Fruit fly (Drosophila melanogaster) whole organism, embryonic: ENCODE data around the gene sunn.

Experiments used
- ATbp ChIP-seq: fragments of 200-800 bp; sonication (Bioruptor generic); optimal IDR thresholded peaks from 2 replicates; lab custom pipeline; 2017; ENCODE audit warnings: missing biosample characterization, mild to moderate bottlenecking, missing genetic modification characterization, missing genetic modification reagents
- Atf3 ChIP-seq: fragments of 200-800 bp; sonication (Bioruptor generic); optimal IDR thresholded peaks from 3 replicates; lab custom pipeline; 2016; ENCODE audit warnings: missing biosample characterization, missing genetic modification characterization
- BEAF-32 ChIP-seq: fragments of 200-800 bp; sonication (Bioruptor generic); optimal IDR thresholded peaks from 3 replicates; lab custom pipeline; 2017; ENCODE audit warnings: missing biosample characterization, missing genetic modification characterization, mild to moderate bottlenecking, moderate library complexity, missing genetic modification reagents
- C15 ChIP-seq: fragments of 200-800 bp; sonication (Bioruptor generic); IDR thresholded peaks from 3 replicates; pipeline ENCODE4 v1.3.6; 2022; ENCODE audit warnings: missing biosample characterization, missing genetic modification characterization
- CG10147 ChIP-seq: fragments of 200-800 bp; sonication (Bioruptor generic); optimal IDR thresholded peaks from 2 replicates; lab custom pipeline; 2019; ENCODE audit warnings: missing biosample characterization, mild to moderate bottlenecking, missing genetic modification characterization, moderate library complexity
- CG1024 ChIP-seq: fragments of 200-800 bp; sonication (Bioruptor generic); IDR thresholded peaks from 2 replicates; pipeline ENCODE4 v1.3.6; 2022; ENCODE audit warnings: missing biosample characterization, missing genetic modification characterization
- CG10321 ChIP-seq: fragments of 200-800 bp; sonication (Bioruptor generic); IDR thresholded peaks from 2 replicates; pipeline ENCODE4 v1.3.6; 2022; ENCODE audit warnings: missing biosample characterization, missing genetic modification characterization
- CG10543 ChIP-seq: fragments of 200-800 bp; sonication (Bioruptor generic); optimal IDR thresholded peaks from 3 replicates; lab custom pipeline; 2017; ENCODE audit warnings: missing biosample characterization, mild to moderate bottlenecking, missing genetic modification characterization, moderate library complexity
- CG10959 ChIP-seq: fragments of 200-800 bp; sonication (Bioruptor generic); IDR thresholded peaks from 2 replicates; pipeline ENCODE4 v1.3.6; 2022; ENCODE audit warnings: missing biosample characterization, missing genetic modification characterization
- CG12391 ChIP-seq: fragments of 200-800 bp; sonication (Bioruptor generic); optimal IDR thresholded peaks from 3 replicates; lab custom pipeline; 2018; ENCODE audit warnings: missing biosample characterization, mild to moderate bottlenecking, missing genetic modification characterization, moderate library complexity
- CG13287 ChIP-seq: fragments of 200-800 bp; sonication (Bioruptor generic); IDR thresholded peaks from 2 replicates; pipeline ENCODE4 v1.3.6; 2022; ENCODE audit warnings: missing biosample characterization, missing genetic modification characterization; ENCODE audit not compliant: partially characterized antibody
- CG16779 ChIP-seq: fragments of 200-800 bp; sonication (Bioruptor generic); IDR thresholded peaks from 2 replicates; pipeline ENCODE4 v1.3.6; 2022; ENCODE audit warnings: missing biosample characterization, missing genetic modification characterization
- CG17186 ChIP-seq: fragments of 200-800 bp; sonication (Bioruptor generic); optimal IDR thresholded peaks from 3 replicates; lab custom pipeline; 2017; ENCODE audit warnings: missing biosample characterization, missing genetic modification reagents, missing genetic modification characterization
- CG17359 ChIP-seq: fragments of 200-800 bp; sonication (Bioruptor generic); optimal IDR thresholded peaks from 3 replicates; lab custom pipeline; 2018; ENCODE audit warnings: missing biosample characterization, mild to moderate bottlenecking, missing genetic modification characterization, moderate library complexity
- CG17361 ChIP-seq: fragments of 200-800 bp; sonication (Bioruptor generic); IDR thresholded peaks from 3 replicates; pipeline ENCODE4 v1.3.6; 2022; ENCODE audit warnings: missing biosample characterization, missing genetic modification characterization
- CG17612 ChIP-seq: fragments of 200-800 bp; sonication (Bioruptor generic); IDR thresholded peaks from 2 replicates; pipeline ENCODE4 v1.3.6; 2022; ENCODE audit warnings: missing biosample characterization, missing genetic modification characterization
- CG18011 ChIP-seq: fragments of 200-800 bp; sonication (Bioruptor generic); optimal IDR thresholded peaks from 2 replicates; lab custom pipeline; 2017; ENCODE audit warnings: missing biosample characterization, missing genetic modification characterization, mild to moderate bottlenecking, moderate library complexity, missing genotype
- CG2678 ChIP-seq: fragments of 200-800 bp; sonication (Bioruptor generic); optimal IDR thresholded peaks from 3 replicates; lab custom pipeline; 2019; ENCODE audit warnings: missing biosample characterization, mild to moderate bottlenecking, missing genetic modification characterization, moderate library complexity
- CG2889 ChIP-seq: fragments of 200-800 bp; sonication (Bioruptor generic); IDR thresholded peaks from 3 replicates; pipeline ENCODE4 v1.3.6; 2022; ENCODE audit warnings: missing biosample characterization, missing genetic modification characterization
- CG5180 ChIP-seq: fragments of 200-800 bp; sonication (Bioruptor generic); optimal IDR thresholded peaks from 3 replicates; lab custom pipeline; 2017; ENCODE audit warnings: missing biosample characterization, missing genetic modification characterization, mild to moderate bottlenecking, moderate library complexity, missing genetic modification reagents
- CTCF ChIP-seq: fragments of 200-800 bp; sonication (Bioruptor generic); optimal IDR thresholded peaks from 2 replicates; lab custom pipeline; 2017; ENCODE audit warnings: missing biosample characterization, mild to moderate bottlenecking, missing genetic modification characterization, moderate library complexity
- Chrac-16 ChIP-seq: fragments of 200-800 bp; sonication (Bioruptor generic); optimal IDR thresholded peaks from 3 replicates; lab custom pipeline; 2016; ENCODE audit warnings: missing biosample characterization, missing genetic modification characterization
- ERR ChIP-seq: fragments of 200-800 bp; sonication (Bioruptor generic); optimal IDR thresholded peaks from 2 replicates; lab custom pipeline; 2016; ENCODE audit warnings: missing biosample characterization, missing genetic modification characterization
- Hr3 ChIP-seq: fragments of 200-800 bp; sonication (Bioruptor generic); optimal IDR thresholded peaks from 3 replicates; lab custom pipeline; 2016; ENCODE audit warnings: missing biosample characterization, missing genetic modification characterization
- Med ChIP-seq: fragments of 200-800 bp; sonication (Bioruptor generic); peaks from one replicate; lab custom pipeline; 2016; ENCODE audit warnings: missing biosample characterization, missing genetic modification characterization, mild to moderate bottlenecking, inconsistent platforms, moderate library complexity
- Myb ChIP-seq: fragments of 200-800 bp; sonication (Bioruptor generic); optimal IDR thresholded peaks from 2 replicates; lab custom pipeline; 2016; ENCODE audit warnings: missing biosample characterization, missing genetic modification characterization
- NC2α ChIP-seq: fragments of 200-800 bp; sonication (Bioruptor generic); optimal IDR thresholded peaks from 2 replicates; lab custom pipeline; 2016; ENCODE audit warnings: missing biosample characterization, missing genetic modification characterization
- NK7.1 ChIP-seq: fragments of 200-800 bp; sonication (Bioruptor generic); optimal IDR thresholded peaks from 3 replicates; lab custom pipeline; 2016; ENCODE audit warnings: missing biosample characterization, missing genetic modification characterization
- Neu2 ChIP-seq: fragments of 200-800 bp; sonication (Bioruptor generic); optimal IDR thresholded peaks from 3 replicates; lab custom pipeline; 2016; ENCODE audit warnings: missing biosample characterization, missing genetic modification characterization, borderline replicate concordance
- Rx ChIP-seq: fragments of 200-800 bp; sonication (Bioruptor generic); IDR thresholded peaks from 2 replicates; pipeline ENCODE4 v1.3.6; 2022; ENCODE audit warnings: missing biosample characterization, missing genetic modification characterization
- Scr ChIP-seq: fragments of 200-800 bp; sonication (Bioruptor generic); IDR thresholded peaks from 2 replicates; pipeline ENCODE4 v1.3.6; 2022; ENCODE audit warnings: missing biosample characterization, missing genetic modification characterization; ENCODE audit not compliant: partially characterized antibody
- Sox102F ChIP-seq: fragments of 200-800 bp; sonication (Bioruptor generic); optimal IDR thresholded peaks from 2 replicates; lab custom pipeline; 2018; ENCODE audit warnings: missing biosample characterization, mild to moderate bottlenecking, missing genetic modification characterization, moderate library complexity
- Xbp1 ChIP-seq: fragments of 200-800 bp; sonication (Bioruptor generic); optimal IDR thresholded peaks from 3 replicates; lab custom pipeline; 2016; ENCODE audit warnings: missing biosample characterization, mild to moderate bottlenecking, missing genetic modification characterization
- croc ChIP-seq: fragments of 200-800 bp; sonication (Bioruptor generic); conservative IDR thresholded peaks from 3 replicates; pipeline ENCODE4 v1.3.6; 2022; ENCODE audit warnings: missing biosample characterization, missing genetic modification characterization
- crp ChIP-seq, 2 experiments: fragments of 200-800 bp; sonication (Bioruptor generic); optimal IDR thresholded peaks; 2 replicates in 1 of 2; 3 replicates in 1 of 2; lab custom pipeline; 2017; ENCODE audit warnings: missing biosample characterization in 2 of 2, missing genetic modification characterization in 2 of 2, mild to moderate bottlenecking in 1 of 2, moderate library complexity in 1 of 2
- hth ChIP-seq: fragments of >200 bp; optimal IDR thresholded peaks from 2 replicates; lab custom pipeline; 2017; ENCODE audit warnings: inconsistent platforms
- insv ChIP-seq, 2 experiments: fragments of 200-800 bp; sonication (Bioruptor generic); optimal IDR thresholded peaks; 3 replicates each; lab custom pipeline; 2016 to 2018; ENCODE audit warnings: missing biosample characterization in 2 of 2, missing genetic modification characterization in 2 of 2
- inv ChIP-seq: fragments of 200-800 bp; sonication (Bioruptor generic); IDR thresholded peaks from 2 replicates; pipeline ENCODE4 v1.3.6; 2022; ENCODE audit warnings: missing biosample characterization, missing genetic modification characterization; ENCODE audit not compliant: partially characterized antibody
- lola ChIP-seq, 3 experiments: fragments of >200 bp in 2 of 3; fragments of 200-800 bp in 1 of 3; sonication (Bioruptor generic) in 1 of 3; optimal IDR thresholded peaks; 2 replicates each; lab custom pipeline; 2017 to 2019; ENCODE audit warnings: missing biosample characterization in 3 of 3, missing genetic modification characterization in 3 of 3, mild to moderate bottlenecking in 1 of 3, moderate library complexity in 1 of 3
- pho ChIP-seq: fragments of 200-800 bp; sonication (Bioruptor generic); optimal IDR thresholded peaks from 2 replicates; lab custom pipeline; 2016; ENCODE audit warnings: missing biosample characterization, missing genetic modification characterization
- pita ChIP-seq: fragments of 200-800 bp; sonication (Bioruptor generic); optimal IDR thresholded peaks from 2 replicates; lab custom pipeline; 2017; ENCODE audit warnings: missing biosample characterization, mild to moderate bottlenecking, missing genetic modification characterization
- salm ChIP-seq: fragments of 200-800 bp; sonication (Bioruptor generic); optimal IDR thresholded peaks from 2 replicates; lab custom pipeline; 2018; ENCODE audit warnings: missing biosample characterization, mild to moderate bottlenecking, missing genetic modification characterization
- sens-2 ChIP-seq: fragments of 200-800 bp; sonication (Bioruptor generic); IDR thresholded peaks from 2 replicates; pipeline ENCODE4 v1.3.6; 2022; ENCODE audit warnings: missing biosample characterization, missing genetic modification characterization
- sisA ChIP-seq: fragments of 200-800 bp; sonication (Bioruptor generic); IDR thresholded peaks from 2 replicates; pipeline ENCODE4 v1.3.6; 2022; ENCODE audit warnings: missing biosample characterization, missing genetic modification characterization
- slou ChIP-seq: fragments of 200-800 bp; sonication (Bioruptor generic); optimal IDR thresholded peaks from 3 replicates; lab custom pipeline; 2016; ENCODE audit warnings: missing biosample characterization, missing genetic modification characterization
- so ChIP-seq: fragments of 200-800 bp; sonication (Bioruptor generic); IDR thresholded peaks from 3 replicates; pipeline ENCODE4 v1.3.6; 2022; ENCODE audit warnings: missing biosample characterization, missing genetic modification characterization
- tap ChIP-seq: fragments of 200-800 bp; optimal IDR thresholded peaks from 3 replicates; lab custom pipeline; 2019; ENCODE audit warnings: missing biosample characterization, mild to moderate bottlenecking, missing genetic modification characterization, moderate library complexity
- toy ChIP-seq: fragments of 200-800 bp; sonication (Bioruptor generic); IDR thresholded peaks from 2 replicates; pipeline ENCODE4 v1.3.6; 2022; ENCODE audit warnings: missing biosample characterization, missing genetic modification characterization
- trem ChIP-seq: fragments of 200-800 bp; optimal IDR thresholded peaks from 3 replicates; lab custom pipeline; 2019; ENCODE audit warnings: missing biosample characterization, mild to moderate bottlenecking, missing genetic modification characterization, moderate library complexity
- tx ChIP-seq: fragments of 200-800 bp; sonication (Bioruptor generic); optimal IDR thresholded peaks from 2 replicates; lab custom pipeline; 2016; ENCODE audit warnings: missing biosample characterization, missing genetic modification characterization
- zen ChIP-seq: fragments of 200-800 bp; sonication (Bioruptor generic); optimal IDR thresholded peaks from 3 replicates; lab custom pipeline; 2018; ENCODE audit warnings: missing biosample characterization, mild to moderate bottlenecking, missing genetic modification characterization, moderate library complexity
- zfh2 ChIP-seq: fragments of 200-800 bp; sonication (Bioruptor generic); optimal IDR thresholded peaks from 2 replicates; lab custom pipeline; 2016; ENCODE audit warnings: missing biosample characterization, missing genetic modification characterization

The sunn gene

dm6 chr3L:11681794-11682193, 46.4 kb upstream of the sunn start, which contains the start of gene TfIIEalpha (continued):
- TF ChIP-seq trem (tag; lab: Kevin White, UChicago) (peak; percentile 62), Hr3 (GFP tag; lab: Kevin White, UChicago) (no peak), CG13287 (peak; percentile 52), Scr (GFP tag; lab: Robert Waterston, UW) (no peak), CG10543 (GFP tag; lab: Kevin White, UChicago) (peak; percentile 24), toy (GFP tag; lab: Robert Waterston, UW) (no peak), pita (peak; percentile 81), salm (tag; lab: Kevin White, UChicago) (no peak), ERR (no peak), Rx (GFP tag; lab: Robert Waterston, UW) (no peak), BEAF-32 (GFP tag; lab: Kevin White, UChicago) (peak; percentile 48), CTCF (GFP tag; lab: Kevin White, UChicago) (peak; percentile 16), tx (GFP tag; lab: Kevin White, UChicago) (no peak), Chrac-16 (GFP tag; lab: Kevin White, UChicago) (no peak), Xbp1 (GFP tag; lab: Kevin White, UChicago) (no peak), CG2889 (no peak), CG12391 (tag; lab: Kevin White, UChicago) (peak; percentile 21), tap (tag; lab: Kevin White, UChicago) (no peak), crp (GFP tag; optimal IDR thresholded peaks at IDR 0.05; lab: Kevin White, UChicago) (peak in 1 of 2 experiments; percentile 55), so (GFP tag; lab: Robert Waterston, UW) (no peak), ATbp (GFP tag; lab: Kevin White, UChicago) (no peak), CG10147 (GFP tag; lab: Kevin White, UChicago) (peak; percentile 2), zfh2 (GFP tag; lab: Kevin White, UChicago) (peak; percentile 8), Sox102F (GFP tag; lab: Kevin White, UChicago) (no peak), Myb (GFP tag; lab: Kevin White, UChicago) (peak; percentile 77), CG17186 (GFP tag; lab: Kevin White, UChicago) (peak; percentile 43), CG1024 (no peak), CG17361 (0 out of 3 replicates have a peak, but pooled peaks have one; percentile 18), CG16779 (GFP tag; lab: Robert Waterston, UW) (no peak), Atf3 (GFP tag; lab: Kevin White, UChicago) (no peak), CG2678 (tag; lab: Kevin White, UChicago) (no peak), NC2α (GFP tag; lab: Kevin White, UChicago) (no peak), lola (GFP tag; optimal IDR thresholded peaks at IDR 0.05; lab: Kevin White, UChicago) (peak in 1 of 3 experiments; percentile 2), sisA (GFP tag; lab: Robert Waterston, UW) (no peak), slou (no peak), CG5180 (GFP tag; lab: Kevin White, UChicago) (no peak), C15 (GFP tag; lab: Robert Waterston, UW) (no peak), CG17359 (tag; lab: Kevin White, UChicago) (no peak), Med (GFP tag; lab: Kevin White, UChicago) (peak; percentile 76), CG18011 (GFP tag; lab: Kevin White, UChicago) (no peak), sens-2 (GFP tag; lab: Robert Waterston, UW) (no peak), pho (GFP tag; lab: Kevin White, UChicago) (no peak), insv (GFP tag; optimal IDR thresholded peaks at IDR 0.05; lab: Kevin White, UChicago) (peak in 1 of 2 experiments; percentile 4), hth (lab: Kevin White, UChicago) (no peak), croc (GFP tag; lab: Robert Waterston, UW) (no peak), CG10959 (no peak), CG17612 (no peak), CG10321 (GFP tag; lab: Robert Waterston, UW) (no peak), NK7.1 (GFP tag; lab: Kevin White, UChicago) (no peak), Neu2 (GFP tag; lab: Kevin White, UChicago) (no peak), inv (GFP tag; lab: Robert Waterston, UW) (no peak), zen (tag; lab: Kevin White, UChicago) (peak; percentile 67)
